Fruit fly (Drosophila melanogaster): Measurements from ENCODE around the gene Rpn2.

Rpn2 gene

DNA sequence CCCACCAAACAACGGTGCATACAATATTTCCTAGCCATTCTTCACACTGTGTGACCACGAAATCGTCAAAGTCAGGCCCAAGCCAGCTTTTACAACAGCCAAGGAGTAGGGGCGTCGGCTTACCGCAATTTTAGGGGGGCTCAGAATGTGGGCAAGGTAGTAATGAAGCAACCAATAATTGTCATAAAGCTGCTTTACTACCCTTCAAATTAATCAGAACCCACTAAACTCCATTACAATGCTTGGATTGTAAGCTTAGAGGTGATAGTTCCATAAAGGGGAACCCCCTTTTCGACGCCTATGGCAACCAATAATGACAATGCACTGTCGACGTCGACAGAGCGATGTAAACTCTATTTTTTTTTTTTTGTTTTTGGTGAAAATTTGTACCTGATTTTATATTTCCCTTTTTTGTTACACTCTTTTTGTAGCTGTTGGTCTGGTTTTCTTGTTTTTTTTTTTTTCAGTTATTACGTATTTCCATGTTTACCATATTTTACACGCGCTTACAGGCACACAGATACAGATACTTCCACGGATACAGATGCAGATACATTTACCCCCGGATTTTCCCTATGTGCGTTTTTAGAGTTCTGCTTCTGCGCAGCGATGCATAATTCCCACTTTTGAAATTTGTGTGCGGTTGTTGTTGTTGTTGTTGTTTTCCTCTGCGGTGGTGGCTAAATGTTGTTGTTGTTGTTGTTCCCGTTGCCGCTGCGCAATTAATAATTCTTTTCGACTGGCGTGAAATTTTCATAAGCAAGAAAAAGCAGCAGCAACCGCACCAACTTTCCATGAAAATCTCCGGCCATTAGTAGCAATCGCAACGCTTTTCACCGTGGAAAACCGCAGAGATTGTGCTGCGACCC is 51.5 kb downstream of the Rpn2 start (continued):
- TF ChIP-seq fkh (GFP tag; optimal IDR thresholded peaks at IDR 0.05): no peak
- peak; percentile 27 for TF ChIP-seq Sox14 (GFP tag; optimal IDR thresholded peaks at IDR 0.05)
- peak; percentile 38 for TF ChIP-seq spab (GFP tag; optimal IDR thresholded peaks at IDR 0.05)
- TF ChIP-seq fd85E (GFP tag; optimal IDR thresholded peaks at IDR 0.05): no peak
- TF ChIP-seq OdsH (GFP tag; optimal IDR thresholded peaks at IDR 0.05): peak; percentile 63
- no peak for TF ChIP-seq esn (GFP tag; optimal IDR thresholded peaks at IDR 0.05)
- peak; percentile 79 for TF ChIP-seq CG15336 (GFP tag; IDR thresholded peaks at IDR 0.05)
- TF ChIP-seq CG8119 (GFP tag; IDR thresholded peaks at IDR 0.05): peak; percentile 77
- no peak for TF ChIP-seq svp (GFP tag)
- no peak for TF ChIP-seq vri (GFP tag; optimal IDR thresholded peaks at IDR 0.05)
- peak; percentile 71 for TF ChIP-seq net (GFP tag; optimal IDR thresholded peaks at IDR 0.05)
- no peak for TF ChIP-seq CG34406 (GFP tag; optimal IDR thresholded peaks at IDR 0.05)
- TF ChIP-seq topi (GFP tag; optimal IDR thresholded peaks at IDR 0.05): no peak
- no peak for TF ChIP-seq CG11762 (GFP tag; optimal IDR thresholded peaks at IDR 0.05; ENCODE audit: insufficient read depth)
- no peak for TF ChIP-seq cyc (GFP tag; optimal IDR thresholded peaks at IDR 0.05)
- peak; percentile 46 for TF ChIP-seq Lpt (GFP tag; optimal IDR thresholded peaks at IDR 0.05)
- peak; percentile 50 for TF ChIP-seq CG6808 (GFP tag; optimal IDR thresholded peaks at IDR 0.05)
- no peak for TF ChIP-seq Eip93F (GFP tag; optimal IDR thresholded peaks at IDR 0.05)
- peak; percentile 68 for TF ChIP-seq dac (GFP tag; optimal IDR thresholded peaks at IDR 0.05)
- no peak for TF ChIP-seq CG8632 (GFP tag; optimal IDR thresholded peaks at IDR 0.05)
- TF ChIP-seq CG8319 (GFP tag; optimal IDR thresholded peaks at IDR 0.05): no peak
- TF ChIP-seq CG4318 (GFP tag; optimal IDR thresholded peaks at IDR 0.05): peak; percentile 73
- TF ChIP-seq CG3919 (GFP tag; optimal IDR thresholded peaks at IDR 0.05): peak; percentile 56
- no peak for TF ChIP-seq CG6854 (GFP tag; optimal IDR thresholded peaks at IDR 0.05)
- TF ChIP-seq acj6 (GFP tag; optimal IDR thresholded peaks at IDR 0.05): peak; percentile 54
- TF ChIP-seq CG6792 (GFP tag; optimal IDR thresholded peaks at IDR 0.05): peak; percentile 26
- peak; percentile 3 for TF ChIP-seq CG16779 (tag; optimal IDR thresholded peaks at IDR 0.05)
- peak; percentile 34 for TF ChIP-seq lz (GFP tag; optimal IDR thresholded peaks at IDR 0.05)
- peak; percentile 76 for TF ChIP-seq eg (GFP tag; IDR thresholded peaks at IDR 0.05)
- peak; percentile 12 for TF ChIP-seq CG1621 (tag; optimal IDR thresholded peaks at IDR 0.05)
- TF ChIP-seq CG9139 (GFP tag; optimal IDR thresholded peaks at IDR 0.05): no peak
- peak; percentile 18 for TF ChIP-seq dsx (GFP tag; optimal IDR thresholded peaks at IDR 0.05; ENCODE audit: poor library complexity, severe bottlenecking)
- TF ChIP-seq ss (GFP tag; optimal IDR thresholded peaks at IDR 0.05): peak in 1 of 2 experiments; percentile 35
- TF ChIP-seq salr (GFP tag; optimal IDR thresholded peaks at IDR 0.05): peak in 1 of 2 experiments; percentile 58
- no peak for TF ChIP-seq CG11294 (GFP tag; IDR thresholded peaks at IDR 0.05)
- no peak for TF ChIP-seq CG11902 (GFP tag; optimal IDR thresholded peaks at IDR 0.05)
- no peak for TF ChIP-seq CG31627 (GFP tag; optimal IDR thresholded peaks at IDR 0.05)

DNA sequence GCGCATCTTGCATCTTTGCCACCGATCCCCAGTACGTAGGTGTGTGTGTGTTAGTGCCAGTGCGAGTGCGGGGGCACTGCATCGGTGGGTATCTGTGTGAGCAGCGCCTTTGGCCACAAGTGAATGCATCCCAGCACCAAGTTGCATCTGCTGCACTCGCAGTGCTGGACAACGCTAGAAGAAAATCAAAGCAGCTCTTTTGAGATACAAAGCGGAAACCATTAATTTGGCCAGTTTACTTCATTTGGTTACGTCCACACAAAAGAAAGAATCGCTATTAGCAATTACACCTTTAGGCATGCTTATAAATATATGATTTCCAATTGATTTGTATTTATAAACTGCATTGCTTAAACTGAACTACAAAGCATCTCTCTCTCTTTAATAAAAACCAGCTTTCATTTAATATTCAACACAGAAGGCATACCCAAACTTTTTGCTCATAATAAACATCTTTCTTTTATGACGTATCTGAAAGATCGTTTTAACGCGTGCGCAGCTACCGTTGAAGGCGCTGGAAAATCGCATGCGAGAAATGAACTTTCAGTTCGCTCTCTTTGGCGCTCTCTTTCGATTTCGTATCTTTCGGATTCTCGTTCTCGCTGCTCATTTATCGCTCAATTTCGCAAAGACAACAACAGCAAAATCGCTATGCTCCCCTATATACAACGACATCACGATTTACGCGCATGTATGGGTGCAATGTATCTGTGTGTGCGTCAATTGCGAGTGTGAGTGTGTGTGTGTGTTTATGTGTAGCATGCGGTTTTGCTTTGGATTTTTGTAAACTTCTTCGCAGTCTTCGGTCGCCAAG is 53.1 kb downstream of the Rpn2 start:
- TF ChIP-seq ss (GFP tag; optimal IDR thresholded peaks at IDR 0.05) (peak in 1 of 2 experiments; percentile 23), dsx (GFP tag; optimal IDR thresholded peaks at IDR 0.05; ENCODE audit: poor library complexity, severe bottlenecking) (peak; percentile 47), lz (GFP tag; optimal IDR thresholded peaks at IDR 0.05) (no peak), salr (GFP tag; optimal IDR thresholded peaks at IDR 0.05) (peak in 1 of 2 experiments; percentile 3), Sox15 (GFP tag; optimal IDR thresholded peaks at IDR 0.05) (no peak), CG4318 (GFP tag; optimal IDR thresholded peaks at IDR 0.05) (no peak), CG32006 (GFP tag; optimal IDR thresholded peaks at IDR 0.05) (peak; percentile 22), Sox102F (GFP tag; optimal IDR thresholded peaks at IDR 0.05) (no peak), CG6808 (GFP tag; optimal IDR thresholded peaks at IDR 0.05) (peak; percentile 33), CG6163 (GFP tag; IDR thresholded peaks at IDR 0.05) (0 out of 3 replicates have a peak, but pooled peaks have one; percentile 5), Hr4 (GFP tag; optimal IDR thresholded peaks at IDR 0.05) (no peak), Eip78C (GFP tag) (peak; percentile 64), CG8119 (GFP tag; IDR thresholded peaks at IDR 0.05) (no peak)
